Fruit fly (Drosophila melanogaster) whole organism, embryonic: ENCODE data around the gene wg.

Source experiments
- CG10543 ChIP-seq: fragments of 200-800 bp; sonication (Bioruptor generic); optimal IDR thresholded peaks from 3 replicates; lab custom pipeline; 2017; ENCODE audit warnings: missing biosample characterization, mild to moderate bottlenecking, missing genetic modification characterization, moderate library complexity
- CG12299 ChIP-seq: fragments of 200-800 bp; sonication (Bioruptor generic); optimal IDR thresholded peaks from 2 replicates; lab custom pipeline; 2018; ENCODE audit warnings: missing biosample characterization, mild to moderate bottlenecking, missing genetic modification characterization
- CG12942 ChIP-seq: fragments of 200-800 bp; sonication (Bioruptor generic); optimal IDR thresholded peaks from 3 replicates; lab custom pipeline; 2016; ENCODE audit warnings: missing biosample characterization, missing genetic modification characterization
- CG1529 ChIP-seq: fragments of 200-800 bp; sonication (Bioruptor generic); optimal IDR thresholded peaks from 3 replicates; lab custom pipeline; 2018; ENCODE audit warnings: missing biosample characterization, missing genetic modification characterization
- CG15514 ChIP-seq: fragments of 200-800 bp; sonication (Bioruptor generic); optimal IDR thresholded peaks from 3 replicates; lab custom pipeline; 2017; ENCODE audit warnings: missing biosample characterization, missing genetic modification characterization, mild to moderate bottlenecking, moderate library complexity, missing genetic modification reagents
- CG15601 ChIP-seq: fragments of 200-800 bp; sonication (Bioruptor generic); optimal IDR thresholded peaks from 3 replicates; lab custom pipeline; 2019; ENCODE audit warnings: missing biosample characterization, mild to moderate bottlenecking, missing genetic modification characterization, moderate library complexity
- CG15696 ChIP-seq: fragments of 200-800 bp; sonication (Bioruptor generic); optimal IDR thresholded peaks from 2 replicates; lab custom pipeline; 2019; ENCODE audit warnings: missing biosample characterization, mild to moderate bottlenecking, missing genetic modification characterization, moderate library complexity
- CG16815 ChIP-seq: fragments of 200-800 bp; sonication (Bioruptor generic); optimal IDR thresholded peaks from 3 replicates; lab custom pipeline; 2017; ENCODE audit warnings: missing biosample characterization, mild to moderate bottlenecking, missing genetic modification characterization
- CG17802 ChIP-seq: fragments of 200-800 bp; sonication (Bioruptor generic); optimal IDR thresholded peaks from 2 replicates; lab custom pipeline; 2018; ENCODE audit warnings: missing biosample characterization, mild to moderate bottlenecking, missing genetic modification characterization, moderate library complexity
- CG2120 ChIP-seq: fragments of 200-800 bp; sonication (Bioruptor generic); optimal IDR thresholded peaks from 3 replicates; lab custom pipeline; 2016; ENCODE audit warnings: missing biosample characterization, missing genetic modification characterization
- CG31224 ChIP-seq: fragments of 200-800 bp; sonication (Bioruptor generic); IDR thresholded peaks from 2 replicates; pipeline ENCODE4 v1.3.6; 2022; ENCODE audit warnings: missing biosample characterization, missing genetic modification characterization
- CG33213 ChIP-seq: fragments of 200-800 bp; sonication (Bioruptor generic); optimal IDR thresholded peaks from 3 replicates; lab custom pipeline; 2016; ENCODE audit warnings: missing biosample characterization, missing genetic modification characterization
- CG34422 ChIP-seq: fragments of 200-800 bp; sonication (Bioruptor generic); IDR thresholded peaks from 3 replicates; pipeline ENCODE4 v1.3.6; 2022; ENCODE audit warnings: missing biosample characterization, missing genetic modification characterization
- CG7786 ChIP-seq: fragments of 200-800 bp; sonication (Bioruptor generic); optimal IDR thresholded peaks from 2 replicates; lab custom pipeline; 2016; ENCODE audit warnings: missing biosample characterization, missing genetic modification characterization
- Camta ChIP-seq: fragments of 200-800 bp; sonication (Bioruptor generic); optimal IDR thresholded peaks from 2 replicates; lab custom pipeline; 2016; ENCODE audit warnings: missing biosample characterization, missing genetic modification characterization
- Dp ChIP-seq: fragments of 200-800 bp; sonication (Bioruptor generic); optimal IDR thresholded peaks from 2 replicates; lab custom pipeline; 2018; ENCODE audit warnings: missing biosample characterization, mild to moderate bottlenecking, missing genetic modification characterization, moderate library complexity
- E2f2 ChIP-seq: fragments of 200-800 bp; sonication (Bioruptor generic); IDR thresholded peaks from 2 replicates; pipeline ENCODE4 v1.3.6; 2022; ENCODE audit warnings: missing biosample characterization, missing genetic modification characterization
- HmgZ ChIP-seq: fragments of 200-800 bp; sonication (Bioruptor generic); optimal IDR thresholded peaks from 2 replicates; lab custom pipeline; 2018; ENCODE audit warnings: missing biosample characterization, mild to moderate bottlenecking, missing genetic modification characterization
- Hmx ChIP-seq: fragments of 200-800 bp; sonication (Bioruptor generic); optimal IDR thresholded peaks from 2 replicates; lab custom pipeline; 2016; ENCODE audit warnings: missing biosample characterization, missing genetic modification characterization
- Hr51 ChIP-seq, 2 experiments: fragments of 200-800 bp; sonication (Bioruptor generic); optimal IDR thresholded peaks; 2 replicates in 1 of 2; 3 replicates in 1 of 2; lab custom pipeline; 2016 to 2018; ENCODE audit warnings: missing biosample characterization in 2 of 2, missing genetic modification characterization in 2 of 2, mild to moderate bottlenecking in 1 of 2, moderate library complexity in 1 of 2
- MBD-R2 ChIP-seq: fragments of 200-800 bp; sonication (Bioruptor generic); IDR thresholded peaks from 2 replicates; pipeline ENCODE4 v1.3.6; 2022; ENCODE audit warnings: missing biosample characterization, missing genetic modification characterization
- MESR4 ChIP-seq: fragments of 200-800 bp; sonication (Bioruptor generic); optimal IDR thresholded peaks from 2 replicates; lab custom pipeline; 2018; ENCODE audit warnings: missing biosample characterization, mild to moderate bottlenecking, missing genetic modification characterization, moderate library complexity
- Neu2 ChIP-seq: fragments of 200-800 bp; sonication (Bioruptor generic); optimal IDR thresholded peaks from 3 replicates; lab custom pipeline; 2016; ENCODE audit warnings: missing biosample characterization, missing genetic modification characterization, borderline replicate concordance
- Nf-YB ChIP-seq: fragments of 200-800 bp; sonication (Bioruptor generic); optimal IDR thresholded peaks from 3 replicates; lab custom pipeline; 2019; ENCODE audit warnings: missing biosample characterization, mild to moderate bottlenecking, missing genetic modification characterization, moderate library complexity
- Pdp1 ChIP-seq, 2 experiments: fragments of 200-800 bp; sonication (Bioruptor generic); optimal IDR thresholded peaks; 3 replicates each; lab custom pipeline; 2016; ENCODE audit warnings: missing biosample characterization in 2 of 2, missing genetic modification characterization in 2 of 2, mild to moderate bottlenecking in 1 of 2, moderate library complexity in 1 of 2
- Rfx ChIP-seq: fragments of 200-800 bp; sonication (Bioruptor generic); IDR thresholded peaks from 2 replicates; pipeline ENCODE4 v1.3.6; 2022; ENCODE audit warnings: missing biosample characterization, missing genetic modification characterization
- Side ChIP-seq: fragments of 200-800 bp; sonication (Bioruptor generic); optimal IDR thresholded peaks from 2 replicates; lab custom pipeline; 2016; ENCODE audit warnings: missing biosample characterization, missing genetic modification characterization
- Sox102F ChIP-seq: fragments of 200-800 bp; sonication (Bioruptor generic); optimal IDR thresholded peaks from 2 replicates; lab custom pipeline; 2018; ENCODE audit warnings: missing biosample characterization, mild to moderate bottlenecking, missing genetic modification characterization, moderate library complexity
- Trl ChIP-seq, 3 experiments: fragments of >200 bp in 2 of 3; fragments of 200-800 bp in 1 of 3; sonication (Bioruptor generic) in 1 of 3; optimal IDR thresholded peaks; 2 replicates in 1 of 3; 3 replicates in 2 of 3; lab custom pipeline; 2016 to 2017; ENCODE audit warnings: missing biosample characterization in 1 of 3, missing genetic modification characterization in 1 of 3
- amos ChIP-seq: fragments of 200-800 bp; sonication (Bioruptor generic); IDR thresholded peaks from 2 replicates; pipeline ENCODE4 v1.3.6; 2022; ENCODE audit warnings: missing biosample characterization, missing genetic modification characterization; ENCODE audit not compliant: partially characterized antibody
- bab2 ChIP-seq: fragments of 200-800 bp; sonication (Bioruptor generic); optimal IDR thresholded peaks from 2 replicates; lab custom pipeline; 2016; ENCODE audit warnings: missing biosample characterization, missing genetic modification characterization
- bbx ChIP-seq: fragments of 200-800 bp; sonication (Bioruptor generic); IDR thresholded peaks from 2 replicates; pipeline ENCODE4 v1.3.6; 2022; ENCODE audit warnings: missing biosample characterization, missing genetic modification characterization; ENCODE audit not compliant: partially characterized antibody
- cas ChIP-seq: fragments of 200-800 bp; sonication (Bioruptor generic); IDR thresholded peaks from 2 replicates; pipeline ENCODE4 v1.3.6; 2022; ENCODE audit warnings: missing biosample characterization, missing genetic modification characterization
- dm ChIP-seq: fragments of 200-800 bp; sonication (Bioruptor generic); optimal IDR thresholded peaks from 3 replicates; lab custom pipeline; 2016; ENCODE audit warnings: missing biosample characterization, missing genetic modification characterization
- gem ChIP-seq: fragments of 200-800 bp; sonication (Bioruptor generic); optimal IDR thresholded peaks from 2 replicates; lab custom pipeline; 2019; ENCODE audit warnings: missing biosample characterization, mild to moderate bottlenecking, missing genetic modification characterization, moderate library complexity
- ham ChIP-seq: fragments of 200-800 bp; sonication (Bioruptor generic); IDR thresholded peaks from 2 replicates; pipeline ENCODE4 v1.3.6; 2022; ENCODE audit warnings: missing biosample characterization, missing genetic modification characterization
- klu ChIP-seq: fragments of 200-800 bp; sonication (Bioruptor generic); IDR thresholded peaks from 2 replicates; pipeline ENCODE4 v1.3.6; 2022; ENCODE audit warnings: missing biosample characterization, missing genetic modification characterization
- knrl ChIP-seq: fragments of 200-800 bp; sonication (Bioruptor generic); IDR thresholded peaks from 3 replicates; pipeline ENCODE4 v1.3.6; 2022; ENCODE audit warnings: missing biosample characterization, missing genetic modification characterization; ENCODE audit not compliant: partially characterized antibody
- lmd ChIP-seq: fragments of 200-800 bp; sonication (Bioruptor generic); IDR thresholded peaks from 2 replicates; pipeline ENCODE4 v1.3.6; 2022; ENCODE audit warnings: missing biosample characterization, missing genetic modification characterization
- pfk ChIP-seq: fragments of 200-800 bp; sonication (Bioruptor generic); optimal IDR thresholded peaks from 2 replicates; lab custom pipeline; 2018; ENCODE audit warnings: missing biosample characterization, mild to moderate bottlenecking, missing genetic modification characterization, moderate library complexity
- pum ChIP-seq: fragments of 200-800 bp; sonication (Bioruptor generic); optimal IDR thresholded peaks from 2 replicates; lab custom pipeline; 2016; ENCODE audit warnings: missing biosample characterization, missing genetic modification characterization
- ranshi ChIP-seq: fragments of 200-800 bp; sonication (Bioruptor generic); IDR thresholded peaks from 2 replicates; pipeline ENCODE4 v1.3.6; 2022; ENCODE audit warnings: missing biosample characterization, missing genetic modification characterization
- rib ChIP-seq: fragments of 200-800 bp; sonication (Bioruptor generic); IDR thresholded peaks from 2 replicates; pipeline ENCODE4 v1.3.6; 2022; ENCODE audit warnings: missing biosample characterization, missing genetic modification characterization
- slou ChIP-seq: fragments of 200-800 bp; sonication (Bioruptor generic); optimal IDR thresholded peaks from 3 replicates; lab custom pipeline; 2016; ENCODE audit warnings: missing biosample characterization, missing genetic modification characterization
- sna ChIP-seq: fragments of 200-800 bp; sonication (Bioruptor generic); IDR thresholded peaks from 2 replicates; pipeline ENCODE4 v1.3.6; 2022; ENCODE audit warnings: missing biosample characterization, missing genetic modification characterization; ENCODE audit not compliant: partially characterized antibody
- stc ChIP-seq: fragments of 200-800 bp; sonication (Bioruptor generic); IDR thresholded peaks from 2 replicates; pipeline ENCODE4 v1.3.6; 2022; ENCODE audit warnings: missing biosample characterization, missing genetic modification characterization
- tll ChIP-seq, 2 experiments: fragments of 200-800 bp in 1 of 2; fragments of >200 bp in 1 of 2; sonication (Bioruptor generic) in 1 of 2; optimal IDR thresholded peaks; 2 replicates each; lab custom pipeline; 2017 to 2019; ENCODE audit warnings: missing biosample characterization in 2 of 2, missing genetic modification characterization in 2 of 2, mild to moderate bottlenecking in 1 of 2, moderate library complexity in 1 of 2
- trem ChIP-seq: fragments of 200-800 bp; optimal IDR thresholded peaks from 3 replicates; lab custom pipeline; 2019; ENCODE audit warnings: missing biosample characterization, mild to moderate bottlenecking, missing genetic modification characterization, moderate library complexity
- ttk ChIP-seq: fragments of 200-800 bp; sonication (Bioruptor generic); IDR thresholded peaks from 2 replicates; pipeline ENCODE4 v2.1.2; 2022; ENCODE audit warnings: missing biosample characterization, missing genetic modification characterization

The wg gene

dm6 chr2L:7295924-7296323 lies 11.0 kb upstream of the wg start (continued):
- TF ChIP-seq Nf-YB (peak; percentile 53), MESR4 (GFP tag; lab: Kevin White, UChicago) (no peak), ranshi (peak; percentile 43), cas (no peak), bbx (GFP tag; lab: Robert Waterston, UW) (no peak), Pdp1 (GFP tag; optimal IDR thresholded peaks at IDR 0.05; lab: Kevin White, UChicago) (peak; percentile 54 to 63), CG15514 (no peak), HmgZ (tag; lab: Kevin White, UChicago) (peak; percentile 31), CG34422 (GFP tag; lab: Robert Waterston, UW) (peak; percentile 72; the same call in 2 of the 3 replicates), tll (GFP tag; optimal IDR thresholded peaks at IDR 0.05; lab: Kevin White, UChicago) (peak in 1 of 2 experiments; percentile 3), slou (GFP tag; lab: Kevin White, UChicago) (no peak), CG17802 (tag; lab: Kevin White, UChicago) (peak; percentile 18), CG2120 (no peak), trem (tag; lab: Kevin White, UChicago) (peak; percentile 77), CG12942 (peak; percentile 53), gem (peak; percentile 89), rib (GFP tag; lab: Robert Waterston, UW) (no peak), bab2 (GFP tag; lab: Kevin White, UChicago) (peak; percentile 30), klu (0 out of 2 replicates have a peak, but pooled peaks have one; percentile 23), pum (GFP tag; lab: Kevin White, UChicago) (peak; percentile 45), Side (GFP tag; lab: Kevin White, UChicago) (peak; percentile 26), CG10543 (GFP tag; lab: Kevin White, UChicago) (no peak), knrl (GFP tag; lab: Robert Waterston, UW) (no peak; the same call in 2 of the 3 replicates), CG31224 (GFP tag; lab: Robert Waterston, UW) (no peak), CG15696 (peak; percentile 91), Hr51 (GFP tag; optimal IDR thresholded peaks at IDR 0.05; lab: Kevin White, UChicago) (peak in 1 of 2 experiments; percentile 83), Hmx (GFP tag; lab: Kevin White, UChicago) (no peak), CG1529 (GFP tag; lab: Kevin White, UChicago) (peak; percentile 85), CG12299 (tag; lab: Kevin White, UChicago) (peak; percentile 34), CG7786 (peak; percentile 12), ham (no peak), stc (peak; percentile 43; the same call in 1 of the 2 replicates), Neu2 (GFP tag; lab: Kevin White, UChicago) (no peak), MBD-R2 (GFP tag; lab: Robert Waterston, UW) (no peak), CG15601 (tag; lab: Kevin White, UChicago) (peak; percentile 79), dm (GFP tag; lab: Kevin White, UChicago) (no peak), ttk (peak; percentile 71), pfk (GFP tag; lab: Kevin White, UChicago) (no peak), CG16815 (GFP tag; lab: Kevin White, UChicago) (peak; percentile 72), amos (no peak; the same call in 1 of the 2 replicates), sna (GFP tag; lab: Robert Waterston, UW) (no peak), Trl (optimal IDR thresholded peaks at IDR 0.05; lab: Kevin White, UChicago) (no peak), Trl (GFP tag; optimal IDR thresholded peaks at IDR 0.05; lab: Kevin White, UChicago) (peak; percentile 37), Rfx (GFP tag; lab: Robert Waterston, UW) (no peak), Camta (GFP tag; lab: Kevin White, UChicago) (peak; percentile 64), Dp (GFP tag; lab: Kevin White, UChicago) (no peak), lmd (GFP tag; lab: Robert Waterston, UW) (peak; percentile 72), E2f2 (peak; percentile 35; the same call in 1 of the 2 replicates), CG33213 (GFP tag; lab: Kevin White, UChicago) (peak; percentile 6), Sox102F (GFP tag; lab: Kevin White, UChicago) (peak; percentile 84)
